Fruit fly (Drosophila melanogaster): ENCODE measurements around the gene CG3246.
A peak's percentile ranks its signal among the peaks of the same experiment; 100 is the strongest.

Gene CG3246

DNA sequence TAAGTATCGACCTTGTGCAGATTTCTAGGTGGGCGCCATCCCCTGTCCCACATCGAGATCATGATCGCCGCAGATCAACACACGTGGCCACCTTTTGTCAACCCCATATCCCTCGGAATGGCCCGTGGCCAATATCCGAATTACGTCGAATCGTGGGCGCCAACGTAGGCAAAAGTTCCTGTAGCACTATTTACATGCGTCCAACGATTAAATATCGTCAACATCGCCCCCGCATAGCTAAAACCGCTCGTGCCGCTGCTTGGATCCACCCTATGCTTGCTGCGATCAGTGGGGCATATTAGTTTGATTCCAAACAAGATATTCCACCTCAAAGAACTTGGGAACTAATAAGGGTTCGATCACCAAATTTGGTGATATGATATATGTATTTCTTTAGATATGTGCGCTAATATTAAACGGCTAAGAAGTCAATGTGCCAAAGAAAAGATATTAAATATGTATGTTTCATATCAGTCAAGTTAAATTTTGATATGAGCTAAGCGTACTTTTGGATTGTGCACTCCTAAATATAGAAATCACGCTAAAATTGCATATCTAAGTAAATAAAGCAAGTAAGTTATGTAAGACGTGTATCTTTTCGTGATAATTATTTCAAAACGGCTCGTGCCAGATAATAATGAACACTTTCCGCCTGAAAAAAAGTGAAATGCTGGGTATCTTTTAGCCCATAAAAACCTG lies 15.5 kb upstream of the CG3246 start (continued):
- peak; percentile 6 for TF ChIP-seq D19A (tag; optimal IDR thresholded peaks at IDR 0.05)
- TF ChIP-seq CG9876 (GFP tag; optimal IDR thresholded peaks at IDR 0.05) = no peak
- TF ChIP-seq CG17385 (GFP tag; optimal IDR thresholded peaks at IDR 0.05) = peak; percentile 39
- no peak for TF ChIP-seq CG4617 (GFP tag; optimal IDR thresholded peaks at IDR 0.05; ENCODE audit: borderline replicate concordance)
- TF ChIP-seq CG3281 (GFP tag; optimal IDR thresholded peaks at IDR 0.05) = peak; percentile 41
- TF ChIP-seq Atf-2 (GFP tag; optimal IDR thresholded peaks at IDR 0.05) = peak; percentile 28
- no peak; the same call in 1 of the 2 replicates for TF ChIP-seq vvl (GFP tag; IDR thresholded peaks at IDR 0.05)
- TF ChIP-seq Dp (GFP tag; optimal IDR thresholded peaks at IDR 0.05) = no peak
- TF ChIP-seq CG12071 (GFP tag; optimal IDR thresholded peaks at IDR 0.05) = no peak
- no peak for TF ChIP-seq CG15514 (GFP tag; optimal IDR thresholded peaks at IDR 0.05)
- TF ChIP-seq Six4 (GFP tag; optimal IDR thresholded peaks at IDR 0.05) = peak; percentile 24
- no peak for TF ChIP-seq CG2199 (GFP tag; IDR thresholded peaks at IDR 0.05)
- no peak for TF ChIP-seq CG3726 (GFP tag; IDR thresholded peaks at IDR 0.05)
- peak; percentile 32 for TF ChIP-seq Xbp1 (GFP tag; optimal IDR thresholded peaks at IDR 0.05)
- no peak for TF ChIP-seq CG17568 (GFP tag; optimal IDR thresholded peaks at IDR 0.05)
- peak; percentile 23; the same call in 1 of the 2 replicates for TF ChIP-seq Ada2b (GFP tag; IDR thresholded peaks at IDR 0.05)
- TF ChIP-seq CG5953 (GFP tag; IDR thresholded peaks at IDR 0.05) = no peak
- TF ChIP-seq klu (GFP tag; IDR thresholded peaks at IDR 0.05) = no peak
- no peak for TF ChIP-seq Hey (tag; optimal IDR thresholded peaks at IDR 0.05)
- TF ChIP-seq ewg (GFP tag; optimal IDR thresholded peaks at IDR 0.05) = no peak
- peak; percentile 85 for TF ChIP-seq CG12769 (tag; optimal IDR thresholded peaks at IDR 0.05)
- TF ChIP-seq CG6654 (GFP tag; optimal IDR thresholded peaks at IDR 0.05) = no peak
- no peak for TF ChIP-seq CrebB (tag; optimal IDR thresholded peaks at IDR 0.05)
- TF ChIP-seq gem (tag; optimal IDR thresholded peaks at IDR 0.05) = peak; percentile 64
- peak; percentile 37 for TF ChIP-seq tx (GFP tag; optimal IDR thresholded peaks at IDR 0.05)
- TF ChIP-seq otp (GFP tag; IDR thresholded peaks at IDR 0.05) = no peak
- TF ChIP-seq Ets65A (GFP tag) = peak; percentile 87
- no peak for TF ChIP-seq luna (GFP tag; optimal IDR thresholded peaks at IDR 0.05)
- TF ChIP-seq dmrt99B (tag; optimal IDR thresholded peaks at IDR 0.05) = peak; percentile 53
- peak; percentile 52 for TF ChIP-seq CG10543 (GFP tag; optimal IDR thresholded peaks at IDR 0.05)
- TF ChIP-seq CG7372 (GFP tag; IDR thresholded peaks at IDR 0.05) = no peak
- TF ChIP-seq Hmr (GFP tag; optimal IDR thresholded peaks at IDR 0.05) = peak; percentile 28
- peak; percentile 33 for TF ChIP-seq tin (GFP tag; optimal IDR thresholded peaks at IDR 0.05)
- peak; percentile 45 for TF ChIP-seq CHES-1-like (GFP tag; optimal IDR thresholded peaks at IDR 0.05)
- 0 out of 2 replicates have a peak, but pooled peaks have one; percentile 6 for TF ChIP-seq esg (GFP tag; conservative IDR thresholded peaks at IDR 0.05)
- no peak for TF ChIP-seq seq (GFP tag; IDR thresholded peaks at IDR 0.05)
- TF ChIP-seq da (GFP tag; optimal IDR thresholded peaks at IDR 0.05) = no peak
- TF ChIP-seq CG8290 (GFP tag; optimal IDR thresholded peaks at IDR 0.05) = no peak
- TF ChIP-seq CG8290 (tag; optimal IDR thresholded peaks at IDR 0.05) = peak in 1 of 2 experiments; percentile 68
- TF ChIP-seq Kr (GFP tag; optimal IDR thresholded peaks at IDR 0.05) = no peak
- TF ChIP-seq kah (GFP tag; optimal IDR thresholded peaks at IDR 0.05) = no peak
- peak; percentile 33 for TF ChIP-seq Ssrp (tag; optimal IDR thresholded peaks at IDR 0.05)
- TF ChIP-seq CG34422 (GFP tag; IDR thresholded peaks at IDR 0.05) = 0 out of 3 replicates have a peak, but pooled peaks have one; percentile 2
- TF ChIP-seq Oli (tag; optimal IDR thresholded peaks at IDR 0.05) = peak; percentile 50
- TF ChIP-seq CG6683 (GFP tag; optimal IDR thresholded peaks at IDR 0.05) = no peak
- TF ChIP-seq fd3F (GFP tag; optimal IDR thresholded peaks at IDR 0.05) = peak; percentile 41
- peak; percentile 58 for TF ChIP-seq CG13775 (GFP tag; optimal IDR thresholded peaks at IDR 0.05)
- no peak for TF ChIP-seq Camta (GFP tag; optimal IDR thresholded peaks at IDR 0.05)
- TF ChIP-seq Drgx (GFP tag; IDR thresholded peaks at IDR 0.05) = peak; percentile 28; the same call in 1 of the 2 replicates
- TF ChIP-seq CG17361 (GFP tag; IDR thresholded peaks at IDR 0.05) = peak; percentile 47; the same call in 1 of the 3 replicates
